Worm (Caenorhabditis elegans): ENCODE results near the gene vab-9.

vab-9 gene

ce11 chrII:8602337-8602944 is 35.1 kb downstream of the vab-9 start, which contains the start of the genes cpf-1 and rpl-26:
Gene cpf-1 (minus strand): TSS chrII:8602440.
Gene rpl-26 (plus strand): TSS chrII:8602785.
- TF ChIP-seq nhr-71 (tag; optimal IDR thresholded peaks at IDR 0.05) (peak; percentile 70), nhr-90 (tag; optimal IDR thresholded peaks at IDR 0.05; ENCODE audit: poor library complexity) (no peak), sptf-1 (tag; optimal IDR thresholded peaks at IDR 0.05) (no peak), lin-13 (GFP tag; optimal IDR thresholded peaks at IDR 0.05) (peak; percentile 12), F16B12.6 (tag; optimal IDR thresholded peaks at IDR 0.05) (peak; percentile 73), nhr-28 (tag; optimal IDR thresholded peaks at IDR 0.05) (no peak), mef-2 (tag; optimal IDR thresholded peaks at IDR 0.05) (no peak), dpl-1 (GFP tag; optimal IDR thresholded peaks at IDR 0.05) (peak; percentile 65 to 78 (median 67)), pax-3 (tag; optimal IDR thresholded peaks at IDR 0.05) (no peak), irx-1 (tag; optimal IDR thresholded peaks at IDR 0.05) (no peak), aly-2 (tag; optimal IDR thresholded peaks at IDR 0.05) (no peak), lsy-2 (tag; optimal IDR thresholded peaks at IDR 0.05) (peak; percentile 70 to 93), swsn-7 (tag; optimal IDR thresholded peaks at IDR 0.05) (peak; percentile 53), nhr-84 (tag; optimal IDR thresholded peaks at IDR 0.05) (no peak), ztf-11 (tag; optimal IDR thresholded peaks at IDR 0.05) (no peak), unc-62 (GFP tag; optimal IDR thresholded peaks at IDR 0.05) (no peak), grh-1 (GFP tag; IDR thresholded peaks at IDR 0.05) (no peak), ama-1 (optimal IDR thresholded peaks at IDR 0.05) (no peak), ceh-88 (GFP tag; IDR thresholded peaks at IDR 0.05) (no peak), ces-1 (GFP tag; optimal IDR thresholded peaks at IDR 0.05) (no peak), nhr-12 (tag; optimal IDR thresholded peaks at IDR 0.05) (no peak), nhr-47 (tag; optimal IDR thresholded peaks at IDR 0.05) (peak; percentile 44), fos-1 (tag; optimal IDR thresholded peaks at IDR 0.05) (peak; percentile 25), lin-14 (GFP tag; optimal IDR thresholded peaks at IDR 0.05) (no peak), rnt-1 (tag; optimal IDR thresholded peaks at IDR 0.05) (peak; percentile 61), mdl-1 (tag; optimal IDR thresholded peaks at IDR 0.05) (peak in 1 of 2 experiments; percentile 39), fkh-4 (tag; optimal IDR thresholded peaks at IDR 0.05; ENCODE audit: borderline replicate concordance) (no peak), tlp-1 (tag; optimal IDR thresholded peaks at IDR 0.05) (no peak), nhr-77 (tag; optimal IDR thresholded peaks at IDR 0.05) (peak; percentile 37), blmp-1 (tag; optimal IDR thresholded peaks at IDR 0.05) (peak; percentile 67), nhr-20 (tag; optimal IDR thresholded peaks at IDR 0.05) (peak; percentile 71), ztf-4 (tag; optimal IDR thresholded peaks at IDR 0.05) (no peak), xbp-1 (tag; optimal IDR thresholded peaks at IDR 0.05) (peak; percentile 48), sup-37 (GFP tag; optimal IDR thresholded peaks at IDR 0.05) (no peak), Y116A8C.19 (tag; optimal IDR thresholded peaks at IDR 0.05; ENCODE audit: borderline replicate concordance) (no peak), snpc-4 (tag; optimal IDR thresholded peaks at IDR 0.05) (peak; percentile 4), ceh-8 (GFP tag; optimal IDR thresholded peaks at IDR 0.05) (no peak), C34B4.2 (tag; optimal IDR thresholded peaks at IDR 0.05) (no peak), skn-1 (tag; optimal IDR thresholded peaks at IDR 0.05) (peak; percentile 58), egl-27 (tag; optimal IDR thresholded peaks at IDR 0.05) (no peak), vab-15 (tag; optimal IDR thresholded peaks at IDR 0.05) (no peak), pag-3 (tag; optimal IDR thresholded peaks at IDR 0.05; ENCODE audit: borderline replicate concordance, insufficient read depth) (no peak), unc-30 (tag; optimal IDR thresholded peaks at IDR 0.05) (no peak), isw-1 (GFP tag; IDR thresholded peaks at IDR 0.05) (peak; percentile 38; the same call in 1 of the 2 replicates), alr-1 (tag; optimal IDR thresholded peaks at IDR 0.05; ENCODE audit: borderline replicate concordance) (no peak), aha-1 (tag; optimal IDR thresholded peaks at IDR 0.05) (no peak), zag-1 (tag; optimal IDR thresholded peaks at IDR 0.05) (no peak), fkh-8 (tag; optimal IDR thresholded peaks at IDR 0.05) (peak; percentile 32), ets-5 (GFP tag; IDR thresholded peaks at IDR 0.05) (no peak), jun-1 (tag; optimal IDR thresholded peaks at IDR 0.05) (peak; percentile 37), lir-3 (tag; optimal IDR thresholded peaks at IDR 0.05; ENCODE audit: poor library complexity) (no peak), hlh-17 (GFP tag; optimal IDR thresholded peaks at IDR 0.05; ENCODE audit: borderline replicate concordance) (no peak)
